Fruit fly (Drosophila melanogaster): ENCODE data around the gene cic.

- TF ChIP-seq Blimp-1 (GFP tag; optimal IDR thresholded peaks at IDR 0.05) (peak; percentile 68), Sox102F (GFP tag; optimal IDR thresholded peaks at IDR 0.05) (peak; percentile 64), dsx (GFP tag; optimal IDR thresholded peaks at IDR 0.05; ENCODE audit: poor library complexity, severe bottlenecking) (no peak), CG7368 (GFP tag; optimal IDR thresholded peaks at IDR 0.05) (peak; percentile 1), CG3919 (GFP tag; optimal IDR thresholded peaks at IDR 0.05) (peak; percentile 73), spab (GFP tag; optimal IDR thresholded peaks at IDR 0.05) (peak; percentile 22), OdsH (GFP tag; optimal IDR thresholded peaks at IDR 0.05) (peak; percentile 74), Hr39 (GFP tag; optimal IDR thresholded peaks at IDR 0.05) (peak; percentile 28), CG3032 (tag; optimal IDR thresholded peaks at IDR 0.05) (peak; percentile 57), CG9139 (GFP tag; optimal IDR thresholded peaks at IDR 0.05) (no peak), CG16779 (tag; optimal IDR thresholded peaks at IDR 0.05) (peak; percentile 29), esn (GFP tag; optimal IDR thresholded peaks at IDR 0.05) (peak; percentile 62), CG4318 (GFP tag; optimal IDR thresholded peaks at IDR 0.05) (peak; percentile 71)
Observed at dm6 chr3R:20284140-20284911, 31.8 kb downstream of the cic start.
